Fruit fly (Drosophila melanogaster) whole organism, prepupa: ENCODE data around the gene CG9928.
A peak's percentile ranks its signal among the peaks of the same experiment; 100 is the strongest.

ENCODE experiments used
- Blimp-1 ChIP-seq: fragments of 200-800 bp; sonication (Bioruptor generic); optimal IDR thresholded peaks from 3 replicates; lab custom pipeline; 2017; ENCODE audit warnings: missing biosample characterization, missing genetic modification characterization, mild to moderate bottlenecking, moderate library complexity, missing genetic modification reagents
- CG3032 ChIP-seq: fragments of 200-800 bp; optimal IDR thresholded peaks from 2 replicates; lab custom pipeline; 2019; ENCODE audit warnings: missing biosample characterization, mild to moderate bottlenecking, missing genetic modification characterization, moderate library complexity
- CG4318 ChIP-seq: fragments of 200-800 bp; sonication (Bioruptor generic); optimal IDR thresholded peaks from 3 replicates; lab custom pipeline; 2017; ENCODE audit warnings: missing biosample characterization, mild to moderate bottlenecking, missing genetic modification characterization
- CG7368 ChIP-seq: fragments of 200-800 bp; sonication (Bioruptor generic); optimal IDR thresholded peaks from 3 replicates; lab custom pipeline; 2016; ENCODE audit warnings: missing biosample characterization, missing genetic modification characterization
- CG9139 ChIP-seq: fragments of 200-800 bp; sonication (Bioruptor generic); optimal IDR thresholded peaks from 3 replicates; lab custom pipeline; 2017; ENCODE audit warnings: missing biosample characterization, mild to moderate bottlenecking, missing genetic modification characterization
- Eip75B ChIP-seq: fragments of 200-800 bp; sonication (Bioruptor generic); optimal IDR thresholded peaks from 3 replicates; lab custom pipeline; 2016; ENCODE audit warnings: missing biosample characterization, missing genetic modification characterization
- Eip78C ChIP-seq: fragments of 200-800 bp; sonication (Bioruptor generic); peaks from one replicate; lab custom pipeline; 2016; ENCODE audit warnings: missing biosample characterization, missing genetic modification characterization
- Lpt ChIP-seq: fragments of 200-800 bp; sonication (Bioruptor generic); optimal IDR thresholded peaks from 3 replicates; lab custom pipeline; 2016; ENCODE audit warnings: missing biosample characterization, missing genetic modification characterization
- dac ChIP-seq: fragments of 200-800 bp; sonication (Bioruptor generic); optimal IDR thresholded peaks from 2 replicates; lab custom pipeline; 2017; ENCODE audit warnings: missing biosample characterization, mild to moderate bottlenecking, missing genetic modification characterization
- eg ChIP-seq: fragments of 200-800 bp; sonication (Bioruptor generic); IDR thresholded peaks from 3 replicates; pipeline ENCODE4 v1.3.6; 2022; ENCODE audit warnings: missing biosample characterization, missing genetic modification characterization
- svp ChIP-seq: fragments of 200-800 bp; sonication (Bioruptor generic); peaks from one replicate; lab custom pipeline; 2016; ENCODE audit warnings: missing biosample characterization, missing genetic modification characterization
- vri ChIP-seq: fragments of 200-800 bp; sonication (Bioruptor generic); optimal IDR thresholded peaks from 3 replicates; lab custom pipeline; 2016; ENCODE audit warnings: missing biosample characterization, mild to moderate bottlenecking, missing genetic modification characterization

CG9928 gene

DNA sequence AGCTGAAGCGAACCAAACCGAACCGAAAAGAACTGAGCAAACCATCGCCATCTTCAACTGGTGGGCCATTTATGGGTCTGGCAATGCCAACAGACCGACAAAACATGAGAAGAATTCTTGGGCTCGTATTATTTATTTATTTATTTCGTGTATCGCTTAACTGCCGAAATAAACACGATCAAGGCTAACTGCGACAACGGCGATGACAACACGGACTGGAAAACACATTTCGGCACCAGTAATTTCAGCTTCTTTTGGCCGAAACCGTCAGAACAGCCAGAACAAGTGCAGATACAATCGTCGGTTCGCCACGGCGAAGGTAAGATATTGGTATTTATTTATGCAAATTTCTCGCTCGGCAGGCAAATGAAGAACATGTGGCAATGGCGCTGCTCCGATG lies 45.5 kb downstream of the CG9928 start:
- no peak for TF ChIP-seq Lpt (GFP tag; lab: Kevin White, UChicago)
- TF ChIP-seq CG4318 (GFP tag; lab: Kevin White, UChicago): no peak
- peak; percentile 38 for TF ChIP-seq svp (GFP tag; lab: Kevin White, UChicago)
- no peak for TF ChIP-seq CG9139 (GFP tag; lab: Kevin White, UChicago)
- peak; percentile 25 for TF ChIP-seq Eip78C (GFP tag; lab: Kevin White, UChicago)
- no peak for TF ChIP-seq eg (GFP tag; lab: Robert Waterston, UW)
- TF ChIP-seq CG3032 (tag; lab: Kevin White, UChicago): no peak
- no peak for TF ChIP-seq CG7368 (GFP tag; lab: Kevin White, UChicago)
- TF ChIP-seq, all 60 proteins: peak for 2

DNA sequence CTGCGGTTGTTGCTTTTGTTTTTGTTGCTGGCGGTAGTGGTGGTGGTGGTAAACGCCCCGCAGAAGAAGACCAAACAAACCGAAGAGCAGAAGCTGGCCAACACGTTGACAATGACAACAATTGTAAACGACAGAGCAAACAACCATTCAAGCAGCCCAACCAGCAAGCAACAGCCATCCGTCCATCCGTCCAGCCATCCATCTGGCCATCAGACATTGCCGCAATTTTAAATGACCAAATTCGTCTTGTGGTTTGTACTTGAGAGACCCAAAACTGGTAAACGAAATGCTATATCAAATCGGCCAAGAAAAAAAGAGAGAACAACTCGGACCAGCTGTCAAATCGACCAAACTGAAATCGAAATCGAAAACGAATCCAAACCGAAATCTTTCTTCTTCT lies 46.9 kb downstream of the CG9928 start:
- TF ChIP-seq dac (GFP tag; lab: Kevin White, UChicago) (no peak), Blimp-1 (peak; percentile 71), Eip75B (GFP tag; lab: Kevin White, UChicago) (no peak), vri (GFP tag; lab: Kevin White, UChicago) (no peak)
